Worm (Caenorhabditis elegans): Measurements from ENCODE around the gene col-177.

Gene col-177

ce11 chrX:10966251-10966650 lies 35.4 kb downstream of the col-177 start, which contains the start of gene lge-1:
lge-1 (plus strand) TSS chrX:10966551.
- TF ChIP-seq daf-8 (GFP tag; IDR thresholded peaks at IDR 0.05) (no peak), mep-1 (tag; optimal IDR thresholded peaks at IDR 0.05) (no peak), nhr-48 (tag; optimal IDR thresholded peaks at IDR 0.05) (no peak), zfp-2 (tag; optimal IDR thresholded peaks at IDR 0.05) (no peak), vab-7 (GFP tag; IDR thresholded peaks at IDR 0.05) (no peak), tag-97 (GFP tag; IDR thresholded peaks at IDR 0.05) (no peak), daf-12 (tag; optimal IDR thresholded peaks at IDR 0.05) (no peak), spr-1 (tag; optimal IDR thresholded peaks at IDR 0.05) (no peak), rbr-2 (tag; optimal IDR thresholded peaks at IDR 0.05) (no peak), sdz-12 (GFP tag; optimal IDR thresholded peaks at IDR 0.05) (no peak), daf-19 (GFP tag; conservative IDR thresholded peaks at IDR 0.05) (no peak), ceh-20 (GFP tag; IDR thresholded peaks at IDR 0.05) (no peak), hlh-11 (tag; optimal IDR thresholded peaks at IDR 0.05) (no peak), dmd-8 (GFP tag; IDR thresholded peaks at IDR 0.05) (no peak), nhr-11 (tag; optimal IDR thresholded peaks at IDR 0.05) (no peak)

ce11 chrX:10965508-10965907 lies 36.1 kb downstream of the col-177 start:
- TF ChIP-seq ces-1 (GFP tag; optimal IDR thresholded peaks at IDR 0.05) (peak; percentile 54), nhr-77 (tag; optimal IDR thresholded peaks at IDR 0.05) (no peak)

DNA sequence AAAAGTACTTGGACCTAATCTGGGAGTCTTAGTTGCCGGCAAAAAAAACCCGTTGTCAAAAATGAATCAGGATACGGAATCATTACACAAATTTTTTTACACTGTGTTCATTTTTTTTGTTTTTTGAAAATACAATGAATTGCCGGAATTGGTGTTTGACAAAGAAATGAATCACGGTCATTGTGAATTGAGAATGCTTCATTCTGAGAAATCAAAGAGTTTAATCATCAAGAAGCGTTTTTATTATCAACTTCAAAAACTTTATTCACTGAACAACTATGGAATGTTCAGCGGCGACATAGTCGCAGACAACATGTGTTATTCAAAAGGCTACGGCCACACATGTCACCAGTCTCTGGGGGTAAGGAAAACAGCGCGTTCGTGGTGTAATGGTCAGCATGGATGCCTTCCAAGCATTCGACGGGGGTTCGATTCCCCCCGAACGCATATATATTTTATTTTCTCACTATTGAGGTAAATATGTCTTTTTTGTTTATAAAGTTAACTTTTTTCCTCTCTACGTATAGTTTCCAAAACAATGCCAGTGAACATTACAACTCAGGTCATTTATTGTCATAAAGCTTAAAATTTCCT lies 38.1 kb downstream of the col-177 start, which contains the start of gene nas-10:
TSS of gene nas-10 (minus strand) at position 51 of the 594 bp plus-strand sequence.
- TF ChIP-seq dmd-8 (GFP tag; IDR thresholded peaks at IDR 0.05), result peak; percentile 82
- peak; percentile 94 for TF ChIP-seq aha-1 (tag)
- TF ChIP-seq fkh-10 (GFP tag; optimal IDR thresholded peaks at IDR 0.05), result no peak
- TF ChIP-seq hmg-1.1 (GFP tag; IDR thresholded peaks at IDR 0.05), result peak; percentile 96
- no peak for TF ChIP-seq set-16 (GFP tag; IDR thresholded peaks at IDR 0.05)
- TF ChIP-seq ztf-7 (tag; optimal IDR thresholded peaks at IDR 0.05), result no peak
- TF ChIP-seq mdl-1 (tag; optimal IDR thresholded peaks at IDR 0.05), result peak in 1 of 2 experiments; percentile 57
- TF ChIP-seq F49E8.2 (tag; optimal IDR thresholded peaks at IDR 0.05; ENCODE audit: borderline replicate concordance), result peak; percentile 20
- TF ChIP-seq nhr-41 (GFP tag; IDR thresholded peaks at IDR 0.05), result 0 out of 2 replicates have a peak, but pooled peaks have one; percentile 50
- peak; percentile 85 for TF ChIP-seq madf-9 (GFP tag; conservative IDR thresholded peaks at IDR 0.05)
- peak; percentile 5 to 60 for TF ChIP-seq hif-1 (tag; optimal IDR thresholded peaks at IDR 0.05)
- TF ChIP-seq hlh-30 (tag; optimal IDR thresholded peaks at IDR 0.05; ENCODE audit: insufficient read depth), result peak; percentile 44
- peak; percentile 90 for TF ChIP-seq tra-1 (GFP tag; IDR thresholded peaks at IDR 0.05)
- TF ChIP-seq egl-27 (tag; optimal IDR thresholded peaks at IDR 0.05), result no peak
- no peak for TF ChIP-seq dve-1 (tag; optimal IDR thresholded peaks at IDR 0.05; ENCODE audit: insufficient read depth)
- TF ChIP-seq F44E2.7 (GFP tag; IDR thresholded peaks at IDR 0.05), result peak; percentile 81; the same call in 1 of the 2 replicates
- peak; percentile 70 for TF ChIP-seq php-3 (GFP tag; IDR thresholded peaks at IDR 0.05)
- TF ChIP-seq tag-97 (GFP tag; IDR thresholded peaks at IDR 0.05), result no peak
- 0 out of 2 replicates have a peak, but pooled peaks have one; percentile 47 for TF ChIP-seq lin-29 (GFP tag; IDR thresholded peaks at IDR 0.05)
- peak; percentile 53 for TF ChIP-seq nhr-77 (tag; optimal IDR thresholded peaks at IDR 0.05)
- peak; percentile 58 for TF ChIP-seq rbr-2 (tag; optimal IDR thresholded peaks at IDR 0.05)
- TF ChIP-seq daf-16 (GFP tag; optimal IDR thresholded peaks at IDR 0.05), result peak in 1 of 2 experiments; percentile 72
- TF ChIP-seq daf-16 (tag; optimal IDR thresholded peaks at IDR 0.05), result peak; percentile 83
- TF ChIP-seq attf-4 (tag; optimal IDR thresholded peaks at IDR 0.05), result no peak
- peak; percentile 68 for TF ChIP-seq ZK337.2 (GFP tag; IDR thresholded peaks at IDR 0.05)
- no peak for TF ChIP-seq ces-1 (GFP tag; optimal IDR thresholded peaks at IDR 0.05)
- no peak for TF ChIP-seq nhr-10 (tag; optimal IDR thresholded peaks at IDR 0.05)
- TF ChIP-seq nhr-25 (tag; optimal IDR thresholded peaks at IDR 0.05; ENCODE audit: borderline replicate concordance, insufficient read depth), result peak; percentile 26
- TF ChIP-seq Y75B8A.6 (GFP tag; IDR thresholded peaks at IDR 0.05), result no peak
- no peak for TF ChIP-seq snpc-4 (tag; optimal IDR thresholded peaks at IDR 0.05)
- no peak for TF ChIP-seq ceh-32 (tag; optimal IDR thresholded peaks at IDR 0.05; ENCODE audit: poor library complexity)
- peak; percentile 62 for TF ChIP-seq mxl-3 (GFP tag; optimal IDR thresholded peaks at IDR 0.05)
- peak; percentile 91 for TF ChIP-seq arid-1 (GFP tag; conservative IDR thresholded peaks at IDR 0.05)
- TF ChIP-seq nhr-111 (GFP tag; optimal IDR thresholded peaks at IDR 0.05), result peak; percentile 79

Data from whole organism, L4 larva.